Fruit fly (Drosophila melanogaster) whole organism, wandering third instar larva: ENCODE results near the gene nan.

ENCODE experiments used
- Abd-B ChIP-seq: fragments of >200 bp; optimal IDR thresholded peaks from 2 replicates; lab custom pipeline; 2017; ENCODE audit warnings: missing biosample characterization, missing genetic modification characterization
- CG32264 ChIP-seq: fragments of 200-800 bp; sonication (Bioruptor generic); optimal IDR thresholded peaks from 2 replicates; lab custom pipeline; 2016; ENCODE audit warnings: missing biosample characterization, missing genetic modification characterization
- CrebA ChIP-seq: fragments of 200-800 bp; sonication (Bioruptor generic); optimal IDR thresholded peaks from 2 replicates; lab custom pipeline; 2016; ENCODE audit warnings: missing biosample characterization, mild to moderate bottlenecking, missing genetic modification characterization, borderline replicate concordance
- Dfd ChIP-seq: fragments of >200 bp; optimal IDR thresholded peaks from 2 replicates; lab custom pipeline; 2017; ENCODE audit warnings: missing biosample characterization, missing genetic modification characterization
- Dif ChIP-seq: fragments of 200-275, 200-300 bp; sonication (Bioruptor generic); optimal IDR thresholded peaks from 2 replicates; lab custom pipeline; 2018; ENCODE audit warnings: missing biosample characterization, missing genetic modification characterization; ENCODE audit not compliant: partially characterized antibody
- GATAd ChIP-seq: sonication (Bioruptor generic); optimal IDR thresholded peaks from 2 replicates; lab custom pipeline; 2016; ENCODE audit warnings: missing biosample characterization, missing genetic modification characterization
- Hr83 ChIP-seq: fragments of 200-300 bp; sonication (Bioruptor generic); optimal IDR thresholded peaks from 2 replicates; lab custom pipeline; 2016; ENCODE audit warnings: missing biosample characterization, mild to moderate bottlenecking, missing genetic modification characterization, moderate library complexity; ENCODE audit not compliant: poor library complexity, severe bottlenecking
- N ChIP-seq: fragments of >200 bp; optimal IDR thresholded peaks from 2 replicates; lab custom pipeline; 2018; ENCODE audit warnings: missing biosample characterization, missing external identifiers, missing genetic modification characterization
- Sp1 ChIP-seq: fragments of 200-800 bp; sonication (Bioruptor generic); optimal IDR thresholded peaks from 3 replicates; lab custom pipeline; 2019; ENCODE audit warnings: missing biosample characterization, mild to moderate bottlenecking, missing genetic modification characterization, moderate library complexity
- dsf ChIP-seq: sonication (Bioruptor generic); optimal IDR thresholded peaks from 2 replicates; lab custom pipeline; 2016; ENCODE audit warnings: missing biosample characterization, missing genetic modification characterization, borderline replicate concordance
- h ChIP-seq: fragments of 200-800 bp; sonication (Bioruptor generic); optimal IDR thresholded peaks from 3 replicates; lab custom pipeline; 2016; ENCODE audit warnings: missing biosample characterization, mild to moderate bottlenecking, missing genetic modification characterization
- jim ChIP-seq: fragments of 175-275, 200-325 bp; sonication (Bioruptor generic); optimal IDR thresholded peaks from 2 replicates; lab custom pipeline; 2016; ENCODE audit warnings: missing biosample characterization, mild to moderate bottlenecking, missing genetic modification characterization

DNA sequence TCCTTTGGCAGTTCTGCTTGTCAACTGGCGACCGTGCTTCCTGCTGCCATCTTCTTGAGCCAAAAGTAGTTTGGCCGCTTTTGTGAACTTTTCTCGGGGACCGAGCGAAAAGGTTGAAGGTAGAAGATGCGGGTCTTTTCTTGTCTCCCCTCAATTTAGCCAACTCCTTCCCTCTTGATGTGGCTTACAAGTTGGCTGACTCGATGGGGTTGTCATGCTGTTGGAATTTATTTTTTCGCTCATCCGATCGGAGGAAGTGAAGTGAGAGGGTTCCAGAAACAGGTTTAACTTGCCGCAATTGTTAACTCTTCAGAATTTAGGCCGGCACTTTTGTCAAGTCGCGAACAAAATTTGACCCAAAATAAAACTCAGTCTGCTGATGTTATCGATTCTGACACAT is 12.9 kb upstream of the nan start:
- TF ChIP-seq GATAd (GFP tag; lab: Kevin White, UChicago) = no peak
- TF ChIP-seq jim = no peak
- no peak for TF ChIP-seq Dfd
- no peak for TF ChIP-seq dsf (GFP tag; lab: Kevin White, UChicago)
- TF ChIP-seq Dif (GFP tag; lab: Kevin White, UChicago) = no peak
- no peak for TF ChIP-seq h (GFP tag; lab: Kevin White, UChicago)
- TF ChIP-seq Abd-B (GFP tag; lab: Kevin White, UChicago) = no peak
- no peak for TF ChIP-seq Sp1 (GFP tag; lab: Kevin White, UChicago)
- no peak for TF ChIP-seq N (GFP tag; lab: Kevin White, UChicago)
- peak; percentile 11 for TF ChIP-seq CrebA
- no peak for TF ChIP-seq Hr83 (GFP tag; lab: Kevin White, UChicago)
- no peak for TF ChIP-seq CG32264 (GFP tag; lab: Kevin White, UChicago)
